Worm (Caenorhabditis elegans) whole organism, L4 larva: ENCODE results near the gene rbf-1.
A peak's percentile ranks its signal among the peaks of the same experiment; 100 is the strongest.

Experiments
- F10B5.3 ChIP-seq: sonication (generic microtip); optimal IDR thresholded peaks from 2 replicates; lab custom pipeline; 2016; ENCODE audit warnings: mild to moderate bottlenecking, missing genetic modification characterization, missing compliant biosample characterization
- F37D6.2 ChIP-seq: sonication (generic microtip); optimal IDR thresholded peaks from 2 replicates; lab custom pipeline; 2016; ENCODE audit warnings: mild to moderate bottlenecking, missing genetic modification characterization, missing compliant biosample characterization
- F44E2.7 ChIP-seq: fragments of 200-800 bp; sonication (Bioruptor generic); IDR thresholded peaks from 2 replicates; pipeline ENCODE4 v2.1.2; 2022; ENCODE audit warnings: missing genetic modification characterization, missing compliant biosample characterization
- R02D3.7 ChIP-seq: fragments of 150-350 bp; sonication (generic microtip); optimal IDR thresholded peaks from 3 replicates; lab custom pipeline; 2014; ENCODE audit warnings: missing biosample characterization, missing genetic modification characterization
- Y48G9A.11 ChIP-seq: fragments of 200-800 bp; sonication (Bioruptor generic); IDR thresholded peaks from 2 replicates; pipeline ENCODE4 v1.3.6; 2022; ENCODE audit warnings: missing genetic modification reagents, missing genetic modification characterization, missing compliant biosample characterization
- ZK337.2 ChIP-seq: fragments of 200-800 bp; sonication (Bioruptor generic); IDR thresholded peaks from 2 replicates; pipeline ENCODE4 v1.3.6; 2022; ENCODE audit warnings: missing genetic modification reagents, missing genetic modification characterization, missing compliant biosample characterization
- aly-2 ChIP-seq: sonication (generic microtip); optimal IDR thresholded peaks from 2 replicates; lab custom pipeline; 2018; ENCODE audit warnings: missing biosample characterization, missing genetic modification characterization
- attf-4 ChIP-seq: sonication (generic microtip); optimal IDR thresholded peaks from 3 replicates; lab custom pipeline; 2017; ENCODE audit warnings: missing biosample characterization, missing genetic modification characterization
- ceh-32 ChIP-seq: sonication (generic microtip); optimal IDR thresholded peaks from 2 replicates; lab custom pipeline; 2016; ENCODE audit warnings: mild to moderate bottlenecking, missing genetic modification characterization, missing compliant biosample characterization; ENCODE audit not compliant: poor library complexity
- ceh-82 ChIP-seq: sonication (generic microtip); optimal IDR thresholded peaks from 2 replicates; lab custom pipeline; 2017; ENCODE audit warnings: missing biosample characterization, missing genetic modification characterization
- cey-2 ChIP-seq: sonication (generic microtip); optimal IDR thresholded peaks from 3 replicates; lab custom pipeline; 2017; ENCODE audit warnings: missing genetic modification characterization, mild to moderate bottlenecking, missing compliant biosample characterization, antibody characterized with exemption, borderline replicate concordance; ENCODE audit not compliant: insufficient read depth
- ctbp-1 ChIP-seq: fragments of 200-800 bp; sonication (Bioruptor generic); IDR thresholded peaks from 2 replicates; pipeline ENCODE4 v1.3.6; 2022; ENCODE audit warnings: missing genetic modification reagents, missing genetic modification characterization, missing compliant biosample characterization
- daf-16 ChIP-seq, 3 experiments: sonication (generic microtip); optimal IDR thresholded peaks; 2 replicates each; lab custom pipeline; 2016 to 2017; ENCODE audit warnings: missing genetic modification characterization in 3 of 3, missing genetic modification reagents in 3 of 3, mild to moderate bottlenecking in 2 of 3, missing compliant biosample characterization in 2 of 3, missing biosample characterization in 1 of 3, moderate library complexity in 1 of 3
- daf-19 ChIP-seq: fragments of 200-800 bp; sonication (Bioruptor generic); conservative IDR thresholded peaks from 2 replicates; pipeline ENCODE4 v1.3.6; 2022; ENCODE audit warnings: missing genetic modification characterization, missing compliant biosample characterization
- daf-8 ChIP-seq: fragments of 200-800 bp; sonication (Bioruptor generic); IDR thresholded peaks from 2 replicates; pipeline ENCODE4 v1.3.6; 2022; ENCODE audit warnings: missing genetic modification characterization, missing compliant biosample characterization
- dmd-8 ChIP-seq: fragments of 200-800 bp; sonication (Bioruptor generic); IDR thresholded peaks from 2 replicates; pipeline ENCODE4 v1.3.6; 2022; ENCODE audit warnings: missing genetic modification characterization, missing compliant biosample characterization
- dmd-9 ChIP-seq: fragments of 200-800 bp; sonication (Bioruptor generic); IDR thresholded peaks from 2 replicates; pipeline ENCODE4 v1.3.6; 2022; ENCODE audit warnings: missing genetic modification reagents, missing genetic modification characterization, missing compliant biosample characterization
- duxl-1 ChIP-seq: sonication (generic microtip); optimal IDR thresholded peaks from 2 replicates; lab custom pipeline; 2016; ENCODE audit warnings: mild to moderate bottlenecking, missing genetic modification characterization, moderate library complexity, missing compliant biosample characterization; ENCODE audit not compliant: poor library complexity
- egl-27 ChIP-seq: sonication (generic microtip); optimal IDR thresholded peaks from 3 replicates; lab custom pipeline; 2017; ENCODE audit warnings: missing biosample characterization, missing genetic modification reagents, missing genetic modification characterization
- egl-43 ChIP-seq: fragments of 200-800 bp; sonication (Bioruptor generic); IDR thresholded peaks from 2 replicates; pipeline ENCODE4 v1.3.6; 2022; ENCODE audit warnings: missing genetic modification reagents, missing genetic modification characterization, missing compliant biosample characterization
- hlh-11 ChIP-seq: fragments of 200-800 bp; sonication (Bioruptor generic); optimal IDR thresholded peaks from 2 replicates; lab custom pipeline; 2018; ENCODE audit warnings: mild to moderate bottlenecking, missing genetic modification characterization, missing compliant biosample characterization
- hlh-30 ChIP-seq: sonication (generic microtip); optimal IDR thresholded peaks from 2 replicates; lab custom pipeline; 2017; ENCODE audit warnings: antibody characterized with exemption, mild to moderate bottlenecking, missing genetic modification characterization, missing compliant biosample characterization; ENCODE audit not compliant: insufficient read depth
- lin-13 ChIP-seq: fragments of 150-350 bp; optimal IDR thresholded peaks from 2 replicates; lab custom pipeline; 2014; ENCODE audit warnings: missing biosample characterization, missing genetic modification reagents, missing genetic modification characterization
- lin-38 ChIP-seq: fragments of 200-800 bp; sonication (Bioruptor generic); IDR thresholded peaks from 2 replicates; pipeline ENCODE4 v1.3.6; 2022; ENCODE audit warnings: missing genetic modification reagents, missing genetic modification characterization, missing compliant biosample characterization
- lin-39 ChIP-seq: fragments of 150-350 bp; optimal IDR thresholded peaks from 2 replicates; lab custom pipeline; 2014; ENCODE audit warnings: missing biosample characterization, missing genetic modification reagents, missing genetic modification characterization
- lsy-2 ChIP-seq, 2 experiments: fragments of 150-350 bp in 1 of 2; sonication (generic microtip) in 1 of 2; optimal IDR thresholded peaks; 2 replicates each; lab custom pipeline; 2014 to 2017; ENCODE audit warnings: missing biosample characterization in 2 of 2, missing genetic modification characterization in 2 of 2
- madf-5 ChIP-seq, 2 experiments: fragments of 200-800 bp; sonication (Bioruptor generic); IDR thresholded peaks; 2 replicates each; pipeline ENCODE4 v1.3.6; 2022; ENCODE audit warnings: missing compliant biosample characterization in 2 of 2, missing genetic modification characterization in 2 of 2
- mdl-1 ChIP-seq, 2 experiments: fragments of 150-350 bp in 1 of 2; sonication (generic microtip) in 1 of 2; optimal IDR thresholded peaks; 2 replicates each; lab custom pipeline; 2014 to 2017; ENCODE audit warnings: missing biosample characterization in 2 of 2, missing genetic modification characterization in 2 of 2
- nhr-11 ChIP-seq: fragments of 150-350 bp; optimal IDR thresholded peaks from 2 replicates; lab custom pipeline; 2014; ENCODE audit warnings: missing biosample characterization, missing genetic modification characterization
- nhr-237 ChIP-seq: sonication (generic microtip); optimal IDR thresholded peaks from 2 replicates; lab custom pipeline; 2017; ENCODE audit warnings: missing biosample characterization, missing genetic modification characterization
- nhr-25 ChIP-seq: sonication (generic microtip); optimal IDR thresholded peaks from 2 replicates; lab custom pipeline; 2017; ENCODE audit warnings: missing genetic modification characterization, mild to moderate bottlenecking, missing compliant biosample characterization, antibody characterized with exemption, moderate library complexity, borderline replicate concordance; ENCODE audit not compliant: insufficient read depth
- nhr-28 ChIP-seq: fragments of 150-350 bp; optimal IDR thresholded peaks from 2 replicates; lab custom pipeline; 2014; ENCODE audit warnings: missing biosample characterization, missing genetic modification characterization
- nhr-41 ChIP-seq: fragments of 200-800 bp; sonication (Bioruptor generic); IDR thresholded peaks from 2 replicates; pipeline ENCODE4 v1.3.6; 2022; ENCODE audit warnings: missing genetic modification reagents, missing genetic modification characterization, missing compliant biosample characterization
- nhr-48 ChIP-seq: sonication (generic microtip); optimal IDR thresholded peaks from 2 replicates; lab custom pipeline; 2016; ENCODE audit warnings: mild to moderate bottlenecking, missing genetic modification characterization, missing compliant biosample characterization
- nhr-6 ChIP-seq: fragments of 150-350 bp; optimal IDR thresholded peaks from 2 replicates; lab custom pipeline; 2014; ENCODE audit warnings: missing biosample characterization, missing genetic modification characterization
- nhr-77 ChIP-seq: fragments of 150-350 bp; optimal IDR thresholded peaks from 2 replicates; lab custom pipeline; 2014; ENCODE audit warnings: missing biosample characterization, missing genetic modification characterization
- pha-4 ChIP-seq, 2 experiments: fragments of 150-350 bp in 1 of 2; fragments of 200-800 bp in 1 of 2; sonication (Bioruptor generic) in 1 of 2; IDR thresholded peaks in 1 of 2; optimal IDR thresholded peaks in 1 of 2; 2 replicates each; pipeline versions ENCODE4 v1.3.6 to Lab custom; 2014 to 2022; ENCODE audit warnings: missing genetic modification characterization in 2 of 2, missing genetic modification reagents in 2 of 2, missing biosample characterization in 1 of 2, missing compliant biosample characterization in 1 of 2
- pqm-1 ChIP-seq: sonication (generic microtip); optimal IDR thresholded peaks from 2 replicates; lab custom pipeline; 2017; ENCODE audit warnings: missing biosample characterization, missing genetic modification characterization
- skn-1 ChIP-seq: fragments of 150-350 bp; optimal IDR thresholded peaks from 2 replicates; lab custom pipeline; 2014; ENCODE audit warnings: missing biosample characterization, missing genetic modification characterization
- spr-3 ChIP-seq: fragments of 200-800 bp; sonication (Bioruptor generic); optimal IDR thresholded peaks from 2 replicates; lab custom pipeline; 2018; ENCODE audit warnings: mild to moderate bottlenecking, missing genetic modification characterization, missing compliant biosample characterization
- tag-97 ChIP-seq: fragments of 200-800 bp; sonication (Bioruptor generic); IDR thresholded peaks from 2 replicates; pipeline ENCODE4 v1.3.6; 2022; ENCODE audit warnings: missing genetic modification characterization, missing compliant biosample characterization
- unc-130 ChIP-seq: sonication (generic microtip); optimal IDR thresholded peaks from 2 replicates; lab custom pipeline; 2016; ENCODE audit warnings: missing genetic modification reagents, missing genetic modification characterization, missing compliant biosample characterization
- vab-7 ChIP-seq: fragments of 200-800 bp; sonication (Bioruptor generic); IDR thresholded peaks from 2 replicates; pipeline ENCODE4 v1.3.6; 2022; ENCODE audit warnings: missing genetic modification reagents, missing genetic modification characterization, missing compliant biosample characterization
- zag-1 ChIP-seq: fragments of 150-350 bp; optimal IDR thresholded peaks from 2 replicates; lab custom pipeline; 2014; ENCODE audit warnings: missing biosample characterization, missing genetic modification characterization
- zfp-2 ChIP-seq: sonication (generic microtip); optimal IDR thresholded peaks from 2 replicates; lab custom pipeline; 2016; ENCODE audit warnings: mild to moderate bottlenecking, missing genetic modification characterization, missing compliant biosample characterization
- zfp-3 ChIP-seq: fragments of 200-800 bp; sonication (Bioruptor generic); conservative IDR thresholded peaks from 2 replicates; pipeline ENCODE4 v1.3.6; 2022; ENCODE audit warnings: missing genetic modification reagents, missing genetic modification characterization, missing compliant biosample characterization
- zip-11 ChIP-seq: fragments of 200-800 bp; sonication (Bioruptor generic); IDR thresholded peaks from 2 replicates; pipeline ENCODE4 v1.3.6; 2022; ENCODE audit warnings: missing genetic modification characterization, missing compliant biosample characterization
- zip-2 ChIP-seq: fragments of 150-350 bp; optimal IDR thresholded peaks from 2 replicates; lab custom pipeline; 2014; ENCODE audit warnings: missing biosample characterization, missing genetic modification characterization

The rbf-1 gene

DNA sequence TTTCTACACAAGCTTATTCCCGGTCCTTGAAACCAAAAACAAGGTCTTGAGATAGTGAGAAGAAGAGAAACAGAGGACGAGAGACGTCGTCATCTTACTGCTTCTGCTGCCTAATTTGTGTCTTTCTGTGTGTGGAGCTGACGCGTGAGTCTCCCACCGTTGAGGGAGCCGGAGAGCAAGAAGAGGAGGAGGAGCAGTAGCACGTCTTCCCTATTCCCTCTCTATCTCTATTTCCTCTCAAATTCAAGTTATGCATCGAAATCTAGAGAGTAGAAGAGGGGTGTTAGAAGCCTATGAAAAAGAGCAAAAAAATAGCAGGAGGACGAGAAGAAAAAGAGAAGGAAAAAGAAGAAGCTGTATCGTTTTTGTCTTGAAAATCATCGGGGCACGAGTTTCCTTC lies 19.6 kb downstream of the rbf-1 start (continued):
- TF ChIP-seq nhr-48 (no peak), madf-5 (GFP tag; IDR thresholded peaks at IDR 0.05; lab: Robert Waterston, UW) (no peak), zip-2 (tag; lab: Kevin White, UChicago) (no peak), nhr-28 (tag; lab: Kevin White, UChicago) (no peak), lsy-2 (tag; optimal IDR thresholded peaks at IDR 0.05; lab: Kevin White, UChicago) (peak; percentile 61 to 62), aly-2 (tag; lab: Kevin White, UChicago) (no peak), nhr-41 (GFP tag; lab: Robert Waterston, UW) (no peak), lin-13 (GFP tag; lab: Kevin White, UChicago) (no peak), zfp-2 (tag; lab: Kevin White, UChicago) (no peak), nhr-77 (tag; lab: Kevin White, UChicago) (no peak), cey-2 (no peak), zfp-3 (GFP tag; lab: Robert Waterston, UW) (no peak), Y48G9A.11 (GFP tag; lab: Robert Waterston, UW) (no peak), ZK337.2 (GFP tag; lab: Robert Waterston, UW) (no peak), lin-39 (no peak), R02D3.7 (tag; lab: Kevin White, UChicago) (no peak), daf-8 (no peak), attf-4 (tag; lab: Kevin White, UChicago) (no peak), egl-27 (tag; lab: Kevin White, UChicago) (no peak), zip-11 (GFP tag; lab: Robert Waterston, UW) (no peak), hlh-11 (no peak), F44E2.7 (GFP tag; lab: Robert Waterston, UW) (no peak)

DNA sequence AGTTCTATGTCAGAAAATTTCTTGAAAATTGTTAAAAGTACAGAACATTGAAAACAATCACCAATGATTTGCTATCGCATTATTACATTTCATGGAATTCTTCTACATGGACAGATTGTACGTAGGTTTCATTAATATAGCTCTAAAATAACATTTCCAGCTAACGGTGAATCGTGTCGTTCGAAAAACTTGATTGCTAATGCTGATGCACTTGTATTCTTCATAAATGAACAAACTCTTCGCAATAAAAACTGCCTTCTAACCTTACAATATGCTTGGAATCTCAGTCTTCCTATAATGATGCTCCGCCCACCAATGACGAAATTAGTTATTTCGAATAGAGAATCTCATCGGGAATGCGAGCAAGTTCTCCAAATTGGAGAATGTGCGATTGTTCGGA lies 30.0 kb downstream of the rbf-1 start, which contains the start of gene F37A4.6:
Gene F37A4.6 (plus strand): TSS at position 301 of the 400 bp plus-strand sequence.
- TF ChIP-seq hlh-11 (no peak), zip-11 (GFP tag; lab: Robert Waterston, UW) (no peak), egl-43 (GFP tag; lab: Robert Waterston, UW) (no peak), ceh-32 (tag; lab: Kevin White, UChicago) (no peak), daf-19 (GFP tag; lab: Robert Waterston, UW) (no peak), ctbp-1 (GFP tag; lab: Robert Waterston, UW) (no peak), mdl-1 (tag; optimal IDR thresholded peaks at IDR 0.05; lab: Kevin White, UChicago) (no peak), dmd-8 (no peak), pqm-1 (tag; lab: Kevin White, UChicago) (no peak), zag-1 (tag; lab: Kevin White, UChicago) (no peak), tag-97 (GFP tag; lab: Robert Waterston, UW) (no peak), Y48G9A.11 (GFP tag; lab: Robert Waterston, UW) (no peak), skn-1 (tag; lab: Kevin White, UChicago) (no peak), nhr-25 (no peak)

DNA sequence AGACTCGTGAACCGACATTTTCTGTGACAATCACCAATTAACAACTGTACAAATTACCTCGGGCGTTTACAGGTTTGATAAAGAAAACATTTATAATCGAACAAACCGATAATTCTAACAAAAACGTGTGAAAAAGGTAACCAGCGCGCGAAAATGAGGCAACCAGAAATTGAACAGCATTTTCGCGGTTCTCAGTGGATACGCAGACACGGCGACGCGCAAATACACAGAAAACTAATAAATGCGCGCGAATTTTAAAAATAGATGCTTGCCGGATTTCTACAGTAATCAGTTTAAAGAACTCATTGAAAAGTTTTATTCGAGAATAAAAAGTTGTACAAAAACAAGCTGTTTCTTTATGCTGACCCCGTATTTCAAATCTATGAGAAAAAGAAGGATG lies 34.4 kb downstream of the rbf-1 start, which contains the start of gene isw-1:
Gene isw-1 (minus strand): TSS at position 118 of the 400 bp plus-strand sequence.
- TF ChIP-seq F10B5.3 (tag; lab: Kevin White, UChicago) (no peak), F37D6.2 (tag; lab: Kevin White, UChicago) (no peak), dmd-9 (GFP tag; lab: Robert Waterston, UW) (no peak), nhr-77 (tag; lab: Kevin White, UChicago) (no peak), spr-3 (no peak), vab-7 (GFP tag; lab: Robert Waterston, UW) (peak; percentile 46; the same call in 1 of the 2 replicates), cey-2 (no peak), unc-130 (GFP tag; lab: Kevin White, UChicago) (peak; percentile 60), nhr-41 (GFP tag; lab: Robert Waterston, UW) (no peak), hlh-30 (no peak), ctbp-1 (GFP tag; lab: Robert Waterston, UW) (no peak), ZK337.2 (GFP tag; lab: Robert Waterston, UW) (no peak), nhr-6 (tag; lab: Kevin White, UChicago) (no peak), lin-38 (GFP tag; lab: Robert Waterston, UW) (no peak), daf-16 (GFP tag; optimal IDR thresholded peaks at IDR 0.05; lab: Kevin White, UChicago) (no peak), daf-16 (tag; optimal IDR thresholded peaks at IDR 0.05; lab: Kevin White, UChicago) (no peak), pha-4 (GFP tag; IDR thresholded peaks at IDR 0.05; lab: Robert Waterston, UW) (no peak), pha-4 (tag; optimal IDR thresholded peaks at IDR 0.05; lab: Kevin White, UChicago) (no peak), nhr-11 (tag; lab: Kevin White, UChicago) (no peak), duxl-1 (tag; lab: Kevin White, UChicago) (no peak), lin-13 (GFP tag; lab: Kevin White, UChicago) (no peak), ceh-82 (tag; lab: Kevin White, UChicago) (no peak), nhr-237 (tag; lab: Kevin White, UChicago) (no peak)
